Worm (Caenorhabditis elegans) whole organism, L2 larva: Measurements from ENCODE around the gene gldi-9.

ENCODE experiments used
- C34F6.9 ChIP-seq: fragments of 150-350 bp; optimal IDR thresholded peaks from 2 replicates; lab custom pipeline; 2014; ENCODE audit warnings: missing biosample characterization, missing genetic modification characterization
- F13H6.1 ChIP-seq: sonication (generic microtip); optimal IDR thresholded peaks from 2 replicates; lab custom pipeline; 2016; ENCODE audit warnings: missing genetic modification characterization, missing compliant biosample characterization
- Y55F3AM.14 ChIP-seq: fragments of 200-800 bp; sonication (Bioruptor generic); optimal IDR thresholded peaks from 2 replicates; lab custom pipeline; 2018; ENCODE audit warnings: mild to moderate bottlenecking, missing genetic modification characterization, missing compliant biosample characterization
- ZK546.5 ChIP-seq: sonication (generic microtip); optimal IDR thresholded peaks from 2 replicates; lab custom pipeline; 2017; ENCODE audit warnings: missing biosample characterization, missing genetic modification characterization
- alr-1 ChIP-seq: fragments of 150-350 bp; optimal IDR thresholded peaks from 2 replicates; lab custom pipeline; 2014; ENCODE audit warnings: missing biosample characterization, missing genetic modification characterization
- aly-2 ChIP-seq: fragments of 150-350 bp; optimal IDR thresholded peaks from 2 replicates; lab custom pipeline; 2014; ENCODE audit warnings: missing biosample characterization, missing genetic modification characterization
- blmp-1 ChIP-seq: sonication (generic microtip); optimal IDR thresholded peaks from 2 replicates; lab custom pipeline; 2017; ENCODE audit warnings: missing genetic modification characterization, mild to moderate bottlenecking, missing compliant biosample characterization, antibody characterized with exemption, moderate library complexity; ENCODE audit not compliant: insufficient read depth
- ceh-16 ChIP-seq: fragments of 150-350 bp; optimal IDR thresholded peaks from 2 replicates; lab custom pipeline; 2014; ENCODE audit warnings: missing biosample characterization, missing genetic modification characterization
- ceh-82 ChIP-seq: fragments of 150-350 bp; optimal IDR thresholded peaks from 2 replicates; lab custom pipeline; 2014; ENCODE audit warnings: missing biosample characterization, missing genetic modification characterization
- crh-2 ChIP-seq: sonication (generic microtip); optimal IDR thresholded peaks from 2 replicates; lab custom pipeline; 2017; ENCODE audit warnings: missing biosample characterization, missing genetic modification characterization
- dmd-4 ChIP-seq: sonication (generic microtip); optimal IDR thresholded peaks from 2 replicates; lab custom pipeline; 2017; ENCODE audit warnings: missing biosample characterization, missing genetic modification characterization
- egl-27 ChIP-seq: sonication (generic microtip); optimal IDR thresholded peaks from 3 replicates; lab custom pipeline; 2017; ENCODE audit warnings: missing biosample characterization, missing genetic modification reagents, missing genetic modification characterization
- fos-1 ChIP-seq: fragments of 150-350 bp; optimal IDR thresholded peaks from 2 replicates; lab custom pipeline; 2014; ENCODE audit warnings: missing biosample characterization, missing genetic modification characterization
- gmeb-1 ChIP-seq: fragments of 150-350 bp; optimal IDR thresholded peaks from 2 replicates; lab custom pipeline; 2014; ENCODE audit warnings: missing biosample characterization, missing genetic modification characterization
- lin-11 ChIP-seq: fragments of 150-350 bp; sonication (generic microtip); optimal IDR thresholded peaks from 2 replicates; lab custom pipeline; 2014; ENCODE audit warnings: missing biosample characterization, missing genetic modification characterization, inconsistent platforms, mixed read lengths
- lin-13 ChIP-seq: fragments of 150-350 bp; optimal IDR thresholded peaks from 2 replicates; lab custom pipeline; 2014; ENCODE audit warnings: missing biosample characterization, missing genetic modification reagents, missing genetic modification characterization
- lin-39 ChIP-seq: fragments of 150-350 bp; optimal IDR thresholded peaks from 2 replicates; lab custom pipeline; 2014; ENCODE audit warnings: missing biosample characterization, missing genetic modification reagents, missing genetic modification characterization
- mab-5 ChIP-seq: fragments of 150-350 bp; optimal IDR thresholded peaks from 2 replicates; lab custom pipeline; 2014; ENCODE audit warnings: missing biosample characterization, missing genetic modification characterization
- mbf-1 ChIP-seq: sonication (generic microtip); optimal IDR thresholded peaks from 2 replicates; lab custom pipeline; 2017; ENCODE audit warnings: missing biosample characterization, missing genetic modification characterization
- nhr-10 ChIP-seq: sonication (generic microtip); optimal IDR thresholded peaks from 2 replicates; lab custom pipeline; 2017; ENCODE audit warnings: missing biosample characterization, missing genetic modification characterization
- nhr-11 ChIP-seq: fragments of 150-350 bp; optimal IDR thresholded peaks from 2 replicates; lab custom pipeline; 2014; ENCODE audit warnings: missing biosample characterization, missing genetic modification characterization
- nhr-12 ChIP-seq: fragments of 150-350 bp; optimal IDR thresholded peaks from 2 replicates; lab custom pipeline; 2014; ENCODE audit warnings: missing biosample characterization, missing genetic modification characterization
- nhr-21 ChIP-seq: fragments of 150-350 bp; optimal IDR thresholded peaks from 2 replicates; lab custom pipeline; 2014; ENCODE audit warnings: missing biosample characterization, missing genetic modification characterization
- nhr-23 ChIP-seq: fragments of 150-350 bp; optimal IDR thresholded peaks from 2 replicates; lab custom pipeline; 2014; ENCODE audit warnings: missing biosample characterization, missing genetic modification reagents, missing genetic modification characterization
- nhr-237 ChIP-seq: fragments of 150-350 bp; optimal IDR thresholded peaks from 2 replicates; lab custom pipeline; 2014; ENCODE audit warnings: missing biosample characterization, missing genetic modification characterization
- nhr-6 ChIP-seq: fragments of 150-350 bp; optimal IDR thresholded peaks from 2 replicates; lab custom pipeline; 2014; ENCODE audit warnings: missing biosample characterization, missing genetic modification characterization
- nhr-77 ChIP-seq: fragments of 150-350 bp; optimal IDR thresholded peaks from 2 replicates; lab custom pipeline; 2014; ENCODE audit warnings: missing biosample characterization, missing genetic modification characterization
- sem-4 ChIP-seq: fragments of 150-350 bp; optimal IDR thresholded peaks from 2 replicates; lab custom pipeline; 2014; ENCODE audit warnings: missing biosample characterization, missing genetic modification reagents, missing genetic modification characterization
- skn-1 ChIP-seq: sonication (generic microtip); optimal IDR thresholded peaks from 2 replicates; lab custom pipeline; 2017; ENCODE audit warnings: missing biosample characterization, missing genetic modification characterization
- snpc-4 ChIP-seq: fragments of 150-350 bp; optimal IDR thresholded peaks from 2 replicates; lab custom pipeline; 2014; ENCODE audit warnings: missing biosample characterization, missing genetic modification characterization
- unc-55 ChIP-seq: fragments of 150-350 bp; sonication (generic microtip); optimal IDR thresholded peaks from 3 replicates; lab custom pipeline; 2014; ENCODE audit warnings: missing biosample characterization, missing genetic modification reagents, missing genetic modification characterization
- unc-62 ChIP-seq: fragments of 150-350 bp; optimal IDR thresholded peaks from 2 replicates; lab custom pipeline; 2014; ENCODE audit warnings: missing biosample characterization, missing genetic modification reagents, missing genetic modification characterization
- ztf-1 ChIP-seq: fragments of 200-800 bp; sonication (Bioruptor generic); conservative IDR thresholded peaks from 2 replicates; pipeline ENCODE4 v1.3.6; 2022; ENCODE audit warnings: missing genetic modification characterization, missing compliant biosample characterization
- ztf-11 ChIP-seq: sonication (generic microtip); optimal IDR thresholded peaks from 2 replicates; lab custom pipeline; 2017; ENCODE audit warnings: missing biosample characterization, missing genetic modification characterization
- ztf-4 ChIP-seq: fragments of 150-350 bp; optimal IDR thresholded peaks from 2 replicates; lab custom pipeline; 2014; ENCODE audit warnings: missing biosample characterization, missing genetic modification characterization

Gene gldi-9

ce11 chrIII:2801800-2802515 is 45.8 kb upstream of the gldi-9 start, which contains the start of the genes twk-45 and Y71H2AM.25:
Gene twk-45 (minus strand): TSS chrIII:2801900.
Gene Y71H2AM.25 (plus strand): TSS chrIII:2802465.
- TF ChIP-seq snpc-4 (tag; lab: Kevin White, UChicago) (no peak), lin-11 (tag; lab: Kevin White, UChicago) (no peak), nhr-21 (tag; lab: Kevin White, UChicago) (no peak), ZK546.5 (tag; lab: Kevin White, UChicago) (no peak), nhr-77 (no peak), mab-5 (no peak), unc-62 (GFP tag; lab: Kevin White, UChicago) (no peak), ztf-4 (tag; lab: Kevin White, UChicago) (no peak), ceh-16 (tag; lab: Kevin White, UChicago) (no peak), sem-4 (tag; lab: Kevin White, UChicago) (no peak), crh-2 (tag; lab: Kevin White, UChicago) (no peak), unc-55 (no peak), fos-1 (tag; lab: Kevin White, UChicago) (no peak), nhr-12 (tag; lab: Kevin White, UChicago) (no peak)

- TF ChIP-seq blmp-1: no peak
Measured at ce11 chrIII:2800743-2801142, 44.6 kb upstream of the gldi-9 start.

- TF ChIP-seq skn-1 (tag; lab: Kevin White, UChicago): no peak
- no peak for TF ChIP-seq lin-13 (GFP tag; lab: Kevin White, UChicago)
- TF ChIP-seq ztf-1 (GFP tag; lab: Robert Waterston, UW): no peak
- TF ChIP-seq Y55F3AM.14 (GFP tag; lab: Kevin White, UChicago): no peak
- no peak for TF ChIP-seq dmd-4 (tag; lab: Kevin White, UChicago)
- no peak for TF ChIP-seq gmeb-1
- TF ChIP-seq nhr-11 (tag; lab: Kevin White, UChicago): no peak
- TF ChIP-seq nhr-10 (tag; lab: Kevin White, UChicago): no peak
- TF ChIP-seq lin-39 (tag; lab: Kevin White, UChicago): no peak
- TF ChIP-seq nhr-237 (tag; lab: Kevin White, UChicago): no peak
- no peak for TF ChIP-seq F13H6.1 (tag; lab: Kevin White, UChicago)
- no peak for TF ChIP-seq ztf-11 (tag; lab: Kevin White, UChicago)
- no peak for TF ChIP-seq blmp-1
- TF ChIP-seq C34F6.9 (tag; lab: Kevin White, UChicago): no peak
Measured at ce11 chrIII:2795442-2796023, 39.4 kb upstream of the gldi-9 start.

ce11 chrIII:2794057-2794456 is 37.9 kb upstream of the gldi-9 start:
- no peak for TF ChIP-seq ztf-4 (tag; lab: Kevin White, UChicago)
- no peak for TF ChIP-seq nhr-6
- no peak for TF ChIP-seq blmp-1
- no peak for TF ChIP-seq mbf-1 (tag; lab: Kevin White, UChicago)
- no peak for TF ChIP-seq mab-5
- no peak for TF ChIP-seq aly-2 (tag; lab: Kevin White, UChicago)
- TF ChIP-seq nhr-10 (tag; lab: Kevin White, UChicago): no peak
- no peak for TF ChIP-seq dmd-4 (tag; lab: Kevin White, UChicago)
- TF ChIP-seq nhr-77: no peak
- TF ChIP-seq egl-27: no peak
- TF ChIP-seq Y55F3AM.14 (GFP tag; lab: Kevin White, UChicago): no peak
- no peak for TF ChIP-seq ztf-11 (tag; lab: Kevin White, UChicago)
- no peak for TF ChIP-seq lin-39 (tag; lab: Kevin White, UChicago)
- TF ChIP-seq ceh-82 (tag; lab: Kevin White, UChicago): no peak
- no peak for TF ChIP-seq alr-1 (tag; lab: Kevin White, UChicago)
- no peak for TF ChIP-seq crh-2 (tag; lab: Kevin White, UChicago)
- no peak for TF ChIP-seq nhr-12 (tag; lab: Kevin White, UChicago)
- no peak for TF ChIP-seq nhr-23
